Worm (Caenorhabditis elegans) whole organism, early embryonic: ENCODE measurements around the gene C49C3.10.
"Not testable (repeated sequence)": the region's sequence is repeated elsewhere in the genome, so short reads cannot be mapped to it uniquely, and the experiment has no call there.

ENCODE experiments used
- F13C5.2 ChIP-seq: sonication (generic microtip); optimal IDR thresholded peaks from 2 replicates; lab custom pipeline; 2017; ENCODE audit warnings: mild to moderate bottlenecking, missing genetic modification characterization, inconsistent platforms, missing compliant biosample characterization
- aly-1 ChIP-seq: sonication (generic microtip); optimal IDR thresholded peaks from 2 replicates; lab custom pipeline; 2016; ENCODE audit warnings: missing genetic modification characterization, missing compliant biosample characterization
- ama-1 ChIP-seq: fragments of 150-350 bp; optimal IDR thresholded peaks from 2 replicates; lab custom pipeline; 2014
- ceh-13 ChIP-seq: fragments of 200-800 bp; sonication (Bioruptor generic); optimal IDR thresholded peaks from 2 replicates; lab custom pipeline; 2018; ENCODE audit warnings: mild to moderate bottlenecking, missing genetic modification characterization, missing compliant biosample characterization
- pes-1 ChIP-seq: fragments of 200-800 bp; sonication (Bioruptor generic); IDR thresholded peaks from 2 replicates; pipeline ENCODE4 v1.3.6; 2022; ENCODE audit warnings: missing genetic modification reagents, missing genetic modification characterization, missing compliant biosample characterization
- tbx-11 ChIP-seq: fragments of 200-800 bp; sonication (Bioruptor generic); IDR thresholded peaks from 2 replicates; pipeline ENCODE4 v1.3.6; 2022; ENCODE audit warnings: missing genetic modification characterization, missing compliant biosample characterization

DNA sequence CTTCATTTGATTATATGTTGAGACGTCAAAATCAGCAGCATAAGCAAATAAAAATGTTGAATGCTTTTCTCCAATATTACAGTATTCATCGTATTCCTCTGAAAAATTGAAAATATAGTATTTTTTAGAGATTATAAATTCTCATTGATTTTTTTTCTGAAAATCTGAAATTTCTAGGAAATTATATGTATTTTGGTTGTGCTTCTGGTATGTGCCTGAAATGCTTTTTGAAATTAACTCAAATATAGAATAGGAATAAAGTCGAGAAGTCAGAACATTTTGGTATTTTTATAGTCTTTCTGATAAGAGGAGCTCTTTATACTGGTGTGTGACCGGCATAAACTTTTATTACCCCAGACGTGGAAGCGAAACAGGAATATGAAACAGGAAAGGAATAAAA lies 31.5 kb downstream of the C49C3.10 start, which contains the start of gene T28F3.8:
- not testable (repeated sequence) for TF ChIP-seq tbx-11 (GFP tag; lab: Robert Waterston, UW); aly-1 (tag; lab: Kevin White, UChicago); ceh-13; ama-1 (lab: Kevin White, UChicago); F13C5.2 (tag; lab: Kevin White, UChicago); pes-1 (GFP tag; lab: Robert Waterston, UW)
